Fruit fly (Drosophila melanogaster) whole organism, wandering third instar larva: ENCODE data around the gene sra.
A peak's percentile ranks its signal among the peaks of the same experiment; 100 is the strongest.

Experiments
- Abd-B ChIP-seq: fragments of >200 bp; optimal IDR thresholded peaks from 2 replicates; lab custom pipeline; 2017; ENCODE audit warnings: missing biosample characterization, missing genetic modification characterization
- CG32264 ChIP-seq: fragments of 200-800 bp; sonication (Bioruptor generic); optimal IDR thresholded peaks from 2 replicates; lab custom pipeline; 2016; ENCODE audit warnings: missing biosample characterization, missing genetic modification characterization
- CG9705 ChIP-seq: fragments of 200-800 bp; sonication (Bioruptor generic); optimal IDR thresholded peaks from 2 replicates; lab custom pipeline; 2018; ENCODE audit warnings: missing biosample characterization, mild to moderate bottlenecking, missing genetic modification characterization
- CrebA ChIP-seq: fragments of 200-800 bp; sonication (Bioruptor generic); optimal IDR thresholded peaks from 2 replicates; lab custom pipeline; 2016; ENCODE audit warnings: missing biosample characterization, mild to moderate bottlenecking, missing genetic modification characterization, borderline replicate concordance
- Dfd ChIP-seq: fragments of >200 bp; optimal IDR thresholded peaks from 2 replicates; lab custom pipeline; 2017; ENCODE audit warnings: missing biosample characterization, missing genetic modification characterization
- Dif ChIP-seq: fragments of 200-275, 200-300 bp; sonication (Bioruptor generic); optimal IDR thresholded peaks from 2 replicates; lab custom pipeline; 2018; ENCODE audit warnings: missing biosample characterization, missing genetic modification characterization; ENCODE audit not compliant: partially characterized antibody
- GATAd ChIP-seq: sonication (Bioruptor generic); optimal IDR thresholded peaks from 2 replicates; lab custom pipeline; 2016; ENCODE audit warnings: missing biosample characterization, missing genetic modification characterization
- HLH106 ChIP-seq: fragments of 200-800 bp; optimal IDR thresholded peaks from 3 replicates; lab custom pipeline; 2019; ENCODE audit warnings: missing biosample characterization, mild to moderate bottlenecking, missing genetic modification characterization, moderate library complexity
- Hnf4 ChIP-seq: fragments of 200-800 bp; sonication (Bioruptor generic); optimal IDR thresholded peaks from 2 replicates; lab custom pipeline; 2016; ENCODE audit warnings: missing biosample characterization, mild to moderate bottlenecking, missing genetic modification characterization
- Hr78 ChIP-seq: fragments of >200 bp; optimal IDR thresholded peaks from 2 replicates; lab custom pipeline; 2017; ENCODE audit warnings: missing biosample characterization, missing genetic modification characterization
- Hr83 ChIP-seq: fragments of 200-300 bp; sonication (Bioruptor generic); optimal IDR thresholded peaks from 2 replicates; lab custom pipeline; 2016; ENCODE audit warnings: missing biosample characterization, mild to moderate bottlenecking, missing genetic modification characterization, moderate library complexity; ENCODE audit not compliant: poor library complexity, severe bottlenecking
- Jra ChIP-seq: sonication (Bioruptor generic); optimal IDR thresholded peaks from 2 replicates; lab custom pipeline; 2016; ENCODE audit warnings: missing biosample characterization, missing genetic modification characterization
- Mio ChIP-seq: sonication (Bioruptor generic); optimal IDR thresholded peaks from 2 replicates; lab custom pipeline; 2016; ENCODE audit warnings: missing biosample characterization, missing genetic modification characterization
- Myc ChIP-seq: fragments of >200 bp; optimal IDR thresholded peaks from 2 replicates; lab custom pipeline; 2017
- N ChIP-seq: fragments of >200 bp; optimal IDR thresholded peaks from 2 replicates; lab custom pipeline; 2018; ENCODE audit warnings: missing biosample characterization, missing external identifiers, missing genetic modification characterization
- OdsH ChIP-seq: fragments of 200-800 bp; sonication (Bioruptor generic); optimal IDR thresholded peaks from 2 replicates; lab custom pipeline; 2016; ENCODE audit warnings: missing biosample characterization, mild to moderate bottlenecking, missing genetic modification characterization
- Rel ChIP-seq, 2 experiments: fragments of 200-800 bp; sonication (Bioruptor generic) in 1 of 2; optimal IDR thresholded peaks; 2 replicates in 1 of 2; 3 replicates in 1 of 2; lab custom pipeline; 2016 to 2019; ENCODE audit warnings: mild to moderate bottlenecking in 2 of 2, missing biosample characterization in 2 of 2, missing genetic modification characterization in 2 of 2, moderate library complexity in 1 of 2
- Sp1 ChIP-seq: fragments of 200-800 bp; sonication (Bioruptor generic); optimal IDR thresholded peaks from 3 replicates; lab custom pipeline; 2019; ENCODE audit warnings: missing biosample characterization, mild to moderate bottlenecking, missing genetic modification characterization, moderate library complexity
- Vsx2 ChIP-seq: fragments of 200-300, 225-300 bp; sonication (Bioruptor generic); optimal IDR thresholded peaks from 2 replicates; lab custom pipeline; 2018; ENCODE audit warnings: missing biosample characterization, missing genetic modification characterization; ENCODE audit not compliant: partially characterized antibody
- br ChIP-seq: fragments of 200-800 bp; sonication (Bioruptor generic); optimal IDR thresholded peaks from 2 replicates; lab custom pipeline; 2016; ENCODE audit warnings: missing biosample characterization, missing genetic modification characterization
- brk ChIP-seq: fragments of 200-800 bp; sonication (Bioruptor generic); optimal IDR thresholded peaks from 2 replicates; lab custom pipeline; 2016; ENCODE audit warnings: missing biosample characterization, mild to moderate bottlenecking, missing genetic modification characterization
- dl ChIP-seq, 2 experiments: fragments of 175-275, 200-275 bp in 1 of 2; fragments of 200-275 bp in 1 of 2; sonication (Bioruptor generic); optimal IDR thresholded peaks; lab custom pipeline; 2018; ENCODE audit warnings: mild to moderate bottlenecking in 2 of 2, missing biosample characterization in 2 of 2, missing genetic modification characterization in 2 of 2, moderate library complexity in 2 of 2; ENCODE audit not compliant: partially characterized antibody in 2 of 2, insufficient read depth in 1 of 2
- dmrt93B ChIP-seq: fragments of 200-800 bp; sonication (Bioruptor generic); optimal IDR thresholded peaks from 2 replicates; lab custom pipeline; 2018; ENCODE audit warnings: missing biosample characterization, mild to moderate bottlenecking, missing genetic modification characterization
- dsf ChIP-seq: sonication (Bioruptor generic); optimal IDR thresholded peaks from 2 replicates; lab custom pipeline; 2016; ENCODE audit warnings: missing biosample characterization, missing genetic modification characterization, borderline replicate concordance
- ey ChIP-seq: fragments of 200-800 bp; sonication (Bioruptor generic); optimal IDR thresholded peaks from 2 replicates; lab custom pipeline; 2016; ENCODE audit warnings: missing biosample characterization, missing genetic modification characterization
- foxo ChIP-seq, 2 experiments: fragments of 200-800 bp; sonication (Bioruptor generic); optimal IDR thresholded peaks; 2 replicates in 1 of 2; 3 replicates in 1 of 2; lab custom pipeline; 2016 to 2017; ENCODE audit warnings: missing biosample characterization in 2 of 2, missing genetic modification characterization in 2 of 2
- fru ChIP-seq: fragments of 200-800 bp; sonication (Bioruptor generic); optimal IDR thresholded peaks from 3 replicates; lab custom pipeline; 2016; ENCODE audit warnings: missing biosample characterization, mild to moderate bottlenecking, missing genetic modification characterization
- h ChIP-seq: fragments of 200-800 bp; sonication (Bioruptor generic); optimal IDR thresholded peaks from 3 replicates; lab custom pipeline; 2016; ENCODE audit warnings: missing biosample characterization, mild to moderate bottlenecking, missing genetic modification characterization
- jim ChIP-seq: fragments of 175-275, 200-325 bp; sonication (Bioruptor generic); optimal IDR thresholded peaks from 2 replicates; lab custom pipeline; 2016; ENCODE audit warnings: missing biosample characterization, mild to moderate bottlenecking, missing genetic modification characterization
- lola ChIP-seq: fragments of >200 bp; optimal IDR thresholded peaks from 2 replicates; lab custom pipeline; 2017; ENCODE audit warnings: missing biosample characterization, missing genetic modification characterization
- pan ChIP-seq: fragments of >200 bp; optimal IDR thresholded peaks from 2 replicates; lab custom pipeline; 2017
- psq ChIP-seq: fragments of 200-800 bp; sonication (Bioruptor generic); optimal IDR thresholded peaks from 3 replicates; lab custom pipeline; 2017; ENCODE audit warnings: missing biosample characterization, mild to moderate bottlenecking, missing genetic modification characterization, moderate library complexity
- rgr ChIP-seq: fragments of 200-800 bp; sonication (Bioruptor generic); optimal IDR thresholded peaks from 3 replicates; lab custom pipeline; 2016; ENCODE audit warnings: missing biosample characterization, mild to moderate bottlenecking, missing genetic modification characterization
- sage ChIP-seq: fragments of 200-800 bp; sonication (Bioruptor generic); optimal IDR thresholded peaks from 2 replicates; lab custom pipeline; 2016; ENCODE audit warnings: missing biosample characterization, mild to moderate bottlenecking, missing genetic modification characterization
- sv ChIP-seq: fragments of 200-800 bp; sonication (Bioruptor generic); optimal IDR thresholded peaks from 3 replicates; lab custom pipeline; 2016; ENCODE audit warnings: missing biosample characterization, missing genetic modification characterization
- tai ChIP-seq: sonication (Bioruptor generic); optimal IDR thresholded peaks from 2 replicates; lab custom pipeline; 2016; ENCODE audit warnings: missing biosample characterization, missing genetic modification characterization
- usp ChIP-seq: fragments of >200 bp; optimal IDR thresholded peaks from 2 replicates; lab custom pipeline; 2017; ENCODE audit warnings: missing biosample characterization, missing genetic modification characterization
- woc ChIP-seq: sonication (Bioruptor generic); optimal IDR thresholded peaks from 2 replicates; lab custom pipeline; 2016; ENCODE audit warnings: missing biosample characterization, mild to moderate bottlenecking, missing genetic modification characterization

sra gene

dm6 chr3R:16205155-16205778 is 18.5 kb downstream of the sra start, which contains the start of gene mtSSB (continued):
- TF ChIP-seq Hr78 (no peak), Abd-B (GFP tag; lab: Kevin White, UChicago) (no peak), HLH106 (tag; lab: Kevin White, UChicago) (peak; percentile 78), Dif (GFP tag; lab: Kevin White, UChicago) (no peak)

- TF ChIP-seq dl (GFP tag; optimal IDR thresholded peaks at IDR 0.05; lab: Kevin White, UChicago; ENCODE audit: insufficient read depth in 1 of 2, partially characterized antibody in 2 of 2) (no peak), HLH106 (tag; lab: Kevin White, UChicago) (peak; percentile 6), Jra (GFP tag; lab: Kevin White, UChicago) (no peak), Sp1 (GFP tag; lab: Kevin White, UChicago) (peak; percentile 18)
- TF ChIP-seq, all 38 proteins: peak for 2
These were observed 19.4 kb downstream of the sra start for dm6 chr3R:16206162-16206561.

dm6 chr3R:16207074-16207609 is 20.3 kb downstream of the sra start:
- peak; percentile 93 for TF ChIP-seq CrebA
- TF ChIP-seq Vsx2 (GFP tag; lab: Kevin White, UChicago) = peak; percentile 46
- TF ChIP-seq Hr83 (GFP tag; lab: Kevin White, UChicago) = peak; percentile 66
- TF ChIP-seq Hnf4 (GFP tag; lab: Kevin White, UChicago) = peak; percentile 63
- TF ChIP-seq ey (GFP tag; lab: Kevin White, UChicago) = no peak
- peak; percentile 37 for TF ChIP-seq rgr (GFP tag; lab: Kevin White, UChicago)
- peak; percentile 52 for TF ChIP-seq Dfd (GFP tag; lab: Kevin White, UChicago)
- TF ChIP-seq br (GFP tag; lab: Kevin White, UChicago) = peak; percentile 77
- TF ChIP-seq OdsH = peak; percentile 28
- TF ChIP-seq lola (GFP tag; lab: Kevin White, UChicago) = no peak
- TF ChIP-seq jim = peak; percentile 24
- TF ChIP-seq sage (GFP tag; lab: Kevin White, UChicago) = peak; percentile 29
- peak; percentile 35 for TF ChIP-seq dmrt93B (GFP tag; lab: Kevin White, UChicago)
- peak; percentile 51 for TF ChIP-seq Dif (GFP tag; lab: Kevin White, UChicago)
- peak; percentile 14 for TF ChIP-seq CG9705 (GFP tag; lab: Kevin White, UChicago)
- TF ChIP-seq pan (lab: Kevin White, UChicago) = no peak
- peak; percentile 16 to 17 for TF ChIP-seq foxo (GFP tag; optimal IDR thresholded peaks at IDR 0.05; lab: Kevin White, UChicago)
- no peak for TF ChIP-seq GATAd (GFP tag; lab: Kevin White, UChicago)
- peak; percentile 77 for TF ChIP-seq h (GFP tag; lab: Kevin White, UChicago)
- TF ChIP-seq Jra (GFP tag; lab: Kevin White, UChicago) = peak; percentile 44
- peak; percentile 90 for TF ChIP-seq brk (GFP tag; lab: Kevin White, UChicago)
- no peak for TF ChIP-seq Myc (lab: Kevin White, UChicago)
- TF ChIP-seq Abd-B (GFP tag; lab: Kevin White, UChicago) = no peak
- TF ChIP-seq dl (GFP tag; optimal IDR thresholded peaks at IDR 0.05; lab: Kevin White, UChicago; ENCODE audit: insufficient read depth in 1 of 2, partially characterized antibody in 2 of 2) = peak in 1 of 2 experiments; percentile 13
- TF ChIP-seq Sp1 (GFP tag; lab: Kevin White, UChicago) = peak; percentile 41
- no peak for TF ChIP-seq Mio (GFP tag; lab: Kevin White, UChicago)
- TF ChIP-seq usp (GFP tag; lab: Kevin White, UChicago) = no peak
- TF ChIP-seq Hr78 = no peak
- no peak for TF ChIP-seq N
- TF ChIP-seq woc (GFP tag; lab: Kevin White, UChicago) = peak; percentile 44
- peak; percentile 10 for TF ChIP-seq fru (GFP tag; lab: Kevin White, UChicago)
- no peak for TF ChIP-seq dsf (GFP tag; lab: Kevin White, UChicago)
- TF ChIP-seq sv (GFP tag; lab: Kevin White, UChicago) = no peak
- peak; percentile 59 for TF ChIP-seq Rel (GFP tag; optimal IDR thresholded peaks at IDR 0.05; lab: Kevin White, UChicago)
- TF ChIP-seq Rel (tag; optimal IDR thresholded peaks at IDR 0.05; lab: Kevin White, UChicago) = peak; percentile 75
- peak; percentile 51 for TF ChIP-seq CG32264
- peak; percentile 70 for TF ChIP-seq psq (GFP tag; lab: Kevin White, UChicago)
- peak; percentile 0 for TF ChIP-seq HLH106 (tag; lab: Kevin White, UChicago)
- TF ChIP-seq tai (GFP tag; lab: Kevin White, UChicago) = peak; percentile 66
